Fruit fly (Drosophila melanogaster) whole organism, embryonic: ENCODE results near the gene Ten-m.

Experiments used
- CG10209 ChIP-seq: fragments of 200-800 bp; sonication (Bioruptor generic); optimal IDR thresholded peaks from 3 replicates; lab custom pipeline; 2017; ENCODE audit warnings: missing biosample characterization, mild to moderate bottlenecking, missing genetic modification characterization, missing genetic modification reagents
- CG10565 ChIP-seq: fragments of 200-800 bp; sonication (Bioruptor generic); optimal IDR thresholded peaks from 3 replicates; lab custom pipeline; 2016; ENCODE audit warnings: missing biosample characterization, mild to moderate bottlenecking, missing genetic modification characterization
- CG12104 ChIP-seq: fragments of 200-800 bp; sonication (Bioruptor generic); optimal IDR thresholded peaks from 3 replicates; lab custom pipeline; 2016; ENCODE audit warnings: missing biosample characterization, missing genetic modification characterization
- CG14860 ChIP-seq: fragments of 200-800 bp; sonication (Bioruptor generic); IDR thresholded peaks from 3 replicates; pipeline ENCODE4 v1.3.6; 2022; ENCODE audit warnings: missing biosample characterization, missing genetic modification characterization; ENCODE audit not compliant: partially characterized antibody
- CG14965 ChIP-seq: fragments of 200-800 bp; sonication (Bioruptor generic); optimal IDR thresholded peaks from 2 replicates; lab custom pipeline; 2016; ENCODE audit warnings: missing biosample characterization, missing genetic modification characterization, borderline replicate concordance
- CG1792 ChIP-seq: fragments of 200-800 bp; sonication (Bioruptor generic); optimal IDR thresholded peaks from 2 replicates; lab custom pipeline; 2016; ENCODE audit warnings: missing biosample characterization, missing genetic modification characterization
- CG4424 ChIP-seq: fragments of 200-800 bp; sonication (Bioruptor generic); optimal IDR thresholded peaks from 3 replicates; lab custom pipeline; 2016; ENCODE audit warnings: missing biosample characterization, missing genetic modification characterization
- CG6765 ChIP-seq: fragments of 200-800 bp; sonication (Bioruptor generic); optimal IDR thresholded peaks from 3 replicates; lab custom pipeline; 2017; ENCODE audit warnings: missing biosample characterization, mild to moderate bottlenecking, missing genetic modification characterization
- CG7372 ChIP-seq: fragments of 200-800 bp; sonication (Bioruptor generic); IDR thresholded peaks from 2 replicates; pipeline ENCODE4 v1.3.6; 2022; ENCODE audit warnings: missing biosample characterization, missing genetic modification characterization
- Chrac-16 ChIP-seq: fragments of 200-800 bp; sonication (Bioruptor generic); optimal IDR thresholded peaks from 3 replicates; lab custom pipeline; 2016; ENCODE audit warnings: missing biosample characterization, missing genetic modification characterization
- D19B ChIP-seq: fragments of 200-800 bp; sonication (Bioruptor generic); optimal IDR thresholded peaks from 2 replicates; lab custom pipeline; 2017; ENCODE audit warnings: missing biosample characterization, mild to moderate bottlenecking, missing genetic modification characterization
- Fer1 ChIP-seq: fragments of 200-800 bp; sonication (Bioruptor generic); optimal IDR thresholded peaks from 2 replicates; lab custom pipeline; 2017; ENCODE audit warnings: missing biosample characterization, mild to moderate bottlenecking, missing genetic modification characterization
- HLH3B ChIP-seq: fragments of 200-800 bp; sonication (Bioruptor generic); IDR thresholded peaks from 2 replicates; pipeline ENCODE4 v1.3.6; 2022; ENCODE audit warnings: missing biosample characterization, missing genetic modification characterization
- HmgD ChIP-seq: fragments of 200-800 bp; sonication (Bioruptor generic); optimal IDR thresholded peaks from 3 replicates; lab custom pipeline; 2016; ENCODE audit warnings: missing biosample characterization, missing genetic modification characterization
- Kr ChIP-seq: fragments of 200-800 bp; sonication (Bioruptor generic); optimal IDR thresholded peaks from 2 replicates; lab custom pipeline; 2017; ENCODE audit warnings: missing biosample characterization, mild to moderate bottlenecking, missing genetic modification characterization
- NC2α ChIP-seq: fragments of 200-800 bp; sonication (Bioruptor generic); optimal IDR thresholded peaks from 2 replicates; lab custom pipeline; 2016; ENCODE audit warnings: missing biosample characterization, missing genetic modification characterization
- NK7.1 ChIP-seq: fragments of 200-800 bp; sonication (Bioruptor generic); optimal IDR thresholded peaks from 3 replicates; lab custom pipeline; 2016; ENCODE audit warnings: missing biosample characterization, missing genetic modification characterization
- Oaz ChIP-seq: fragments of 200-800 bp; sonication (Bioruptor generic); IDR thresholded peaks from 2 replicates; pipeline ENCODE4 v1.3.6; 2022; ENCODE audit warnings: missing biosample characterization, missing genetic modification characterization
- Stat92E ChIP-seq, 3 experiments: fragments of >200 bp in 2 of 3; fragments of 200-800 bp in 1 of 3; sonication (Bioruptor generic) in 1 of 3; optimal IDR thresholded peaks; 2 replicates each; lab custom pipeline; 2017 to 2019; ENCODE audit warnings: missing biosample characterization in 3 of 3, missing genetic modification characterization in 3 of 3, mild to moderate bottlenecking in 1 of 3, moderate library complexity in 1 of 3
- Tbp ChIP-seq: fragments of >200 bp; optimal IDR thresholded peaks from 2 replicates; lab custom pipeline; 2018; ENCODE audit warnings: missing biosample characterization, missing genetic modification characterization
- al ChIP-seq: fragments of 200-800 bp; sonication (Bioruptor generic); IDR thresholded peaks from 2 replicates; pipeline ENCODE4 v1.3.6; 2022; ENCODE audit warnings: missing biosample characterization, missing genetic modification characterization
- amos ChIP-seq: fragments of 200-800 bp; sonication (Bioruptor generic); IDR thresholded peaks from 2 replicates; pipeline ENCODE4 v1.3.6; 2022; ENCODE audit warnings: missing biosample characterization, missing genetic modification characterization; ENCODE audit not compliant: partially characterized antibody
- bcd ChIP-seq: fragments of 200-800 bp; sonication (Bioruptor generic); optimal IDR thresholded peaks from 2 replicates; lab custom pipeline; 2017; ENCODE audit warnings: missing biosample characterization, mild to moderate bottlenecking, missing genetic modification characterization
- cad ChIP-seq: fragments of >200 bp; optimal IDR thresholded peaks from 2 replicates; lab custom pipeline; 2017; ENCODE audit warnings: missing biosample characterization, missing genetic modification characterization
- dan ChIP-seq: fragments of 200-800 bp; sonication (Bioruptor generic); IDR thresholded peaks from 2 replicates; pipeline ENCODE4 v1.3.6; 2022; ENCODE audit warnings: missing biosample characterization, missing genetic modification characterization
- dmrt99B ChIP-seq: fragments of 200-800 bp; sonication (Bioruptor generic); optimal IDR thresholded peaks from 2 replicates; lab custom pipeline; 2018; ENCODE audit warnings: missing biosample characterization, mild to moderate bottlenecking, missing genetic modification characterization, moderate library complexity
- eve ChIP-seq, 2 experiments: fragments of >200 bp; optimal IDR thresholded peaks; 2 replicates each; lab custom pipeline; 2017; ENCODE audit warnings: missing biosample characterization in 2 of 2, missing genetic modification characterization in 2 of 2
- fd96Cb ChIP-seq: fragments of 200-800 bp; sonication (Bioruptor generic); optimal IDR thresholded peaks from 2 replicates; lab custom pipeline; 2018; ENCODE audit warnings: missing biosample characterization, mild to moderate bottlenecking, missing genetic modification characterization, moderate library complexity
- ham ChIP-seq: fragments of 200-800 bp; sonication (Bioruptor generic); IDR thresholded peaks from 2 replicates; pipeline ENCODE4 v1.3.6; 2022; ENCODE audit warnings: missing biosample characterization, missing genetic modification characterization
- jumu ChIP-seq: fragments of 200-800 bp; sonication (Bioruptor generic); optimal IDR thresholded peaks from 3 replicates; lab custom pipeline; 2016; ENCODE audit warnings: missing biosample characterization, missing genetic modification characterization
- kay ChIP-seq: fragments of 200-800 bp; sonication (Bioruptor generic); optimal IDR thresholded peaks from 2 replicates; lab custom pipeline; 2016; ENCODE audit warnings: missing biosample characterization, missing genetic modification characterization
- lab ChIP-seq: fragments of 200-800 bp; sonication (Bioruptor generic); optimal IDR thresholded peaks from 3 replicates; lab custom pipeline; 2017; ENCODE audit warnings: missing biosample characterization, missing genetic modification characterization, mild to moderate bottlenecking, moderate library complexity, missing genetic modification reagents
- nmo ChIP-seq: fragments of 200-800 bp; sonication (Bioruptor generic); optimal IDR thresholded peaks from 2 replicates; lab custom pipeline; 2018; ENCODE audit warnings: missing biosample characterization, mild to moderate bottlenecking, missing genetic modification characterization, moderate library complexity
- oc ChIP-seq: fragments of 200-800 bp; sonication (Bioruptor generic); optimal IDR thresholded peaks from 2 replicates; lab custom pipeline; 2018; ENCODE audit warnings: missing biosample characterization, mild to moderate bottlenecking, missing genetic modification characterization, moderate library complexity
- org-1 ChIP-seq: fragments of 200-800 bp; sonication (Bioruptor generic); optimal IDR thresholded peaks from 2 replicates; lab custom pipeline; 2017; ENCODE audit warnings: missing biosample characterization, missing genetic modification characterization
- pnt ChIP-seq: fragments of 200-800 bp; sonication (Bioruptor generic); optimal IDR thresholded peaks from 3 replicates; lab custom pipeline; 2016; ENCODE audit warnings: missing biosample characterization, missing genetic modification characterization
- ranshi ChIP-seq: fragments of 200-800 bp; sonication (Bioruptor generic); IDR thresholded peaks from 2 replicates; pipeline ENCODE4 v1.3.6; 2022; ENCODE audit warnings: missing biosample characterization, missing genetic modification characterization
- schlank ChIP-seq: fragments of 200-800 bp; sonication (Bioruptor generic); optimal IDR thresholded peaks from 2 replicates; lab custom pipeline; 2018; ENCODE audit warnings: missing biosample characterization, mild to moderate bottlenecking, missing genetic modification characterization
- sens-2 ChIP-seq: fragments of 200-800 bp; sonication (Bioruptor generic); IDR thresholded peaks from 2 replicates; pipeline ENCODE4 v1.3.6; 2022; ENCODE audit warnings: missing biosample characterization, missing genetic modification characterization
- sug ChIP-seq: fragments of 200-800 bp; optimal IDR thresholded peaks from 2 replicates; lab custom pipeline; 2019; ENCODE audit warnings: missing biosample characterization, mild to moderate bottlenecking, missing genetic modification characterization, moderate library complexity
- tin ChIP-seq: fragments of 200-800 bp; sonication (Bioruptor generic); optimal IDR thresholded peaks from 3 replicates; lab custom pipeline; 2016; ENCODE audit warnings: missing biosample characterization, missing genetic modification characterization
- tio ChIP-seq: fragments of 200-800 bp; sonication (Bioruptor generic); optimal IDR thresholded peaks from 2 replicates; lab custom pipeline; 2017; ENCODE audit warnings: missing biosample characterization, missing genetic modification characterization, inconsistent platforms
- tll ChIP-seq, 2 experiments: fragments of 200-800 bp in 1 of 2; fragments of >200 bp in 1 of 2; sonication (Bioruptor generic) in 1 of 2; optimal IDR thresholded peaks; 2 replicates each; lab custom pipeline; 2017 to 2019; ENCODE audit warnings: missing biosample characterization in 2 of 2, missing genetic modification characterization in 2 of 2, mild to moderate bottlenecking in 1 of 2, moderate library complexity in 1 of 2
- tx ChIP-seq: fragments of 200-800 bp; sonication (Bioruptor generic); optimal IDR thresholded peaks from 2 replicates; lab custom pipeline; 2016; ENCODE audit warnings: missing biosample characterization, missing genetic modification characterization
- wdn ChIP-seq: fragments of 200-800 bp; sonication (Bioruptor generic); IDR thresholded peaks from 2 replicates; pipeline ENCODE4 v1.3.6; 2022; ENCODE audit warnings: missing biosample characterization, missing genetic modification characterization

Gene Ten-m

dm6 chr3L:22287994-22288766 lies 119.5 kb downstream of the Ten-m start, which contains the start of the genes Hem and IleRS (continued):
- peak; percentile 89 for TF ChIP-seq HLH3B (GFP tag; lab: Robert Waterston, UW)
- TF ChIP-seq CG7372 = peak; percentile 86
- peak; percentile 76 for TF ChIP-seq tx (GFP tag; lab: Kevin White, UChicago)
- TF ChIP-seq dan (GFP tag; lab: Robert Waterston, UW) = no peak
- peak; percentile 71 for TF ChIP-seq CG6765 (GFP tag; lab: Kevin White, UChicago)
- peak in 1 of 3 experiments; percentile 72 for TF ChIP-seq Stat92E (GFP tag; optimal IDR thresholded peaks at IDR 0.05; lab: Kevin White, UChicago)
- no peak for TF ChIP-seq schlank (tag; lab: Kevin White, UChicago)
- TF ChIP-seq cad (GFP tag; lab: Kevin White, UChicago) = no peak
- peak; percentile 91 for TF ChIP-seq CG10209 (GFP tag; lab: Kevin White, UChicago)
- peak; percentile 71 for TF ChIP-seq HmgD (GFP tag; lab: Kevin White, UChicago)
- TF ChIP-seq org-1 (GFP tag; lab: Kevin White, UChicago) = peak; percentile 74
- peak; percentile 96 for TF ChIP-seq CG4424 (GFP tag; lab: Kevin White, UChicago)
- peak; percentile 92 for TF ChIP-seq bcd
- TF ChIP-seq fd96Cb (tag; lab: Kevin White, UChicago) = peak; percentile 93
- peak; percentile 93 for TF ChIP-seq lab (GFP tag; lab: Kevin White, UChicago)
- TF ChIP-seq dmrt99B (tag; lab: Kevin White, UChicago) = no peak
- TF ChIP-seq Tbp (GFP tag; lab: Kevin White, UChicago) = no peak
- TF ChIP-seq CG14965 = peak; percentile 30
- TF ChIP-seq ranshi (GFP tag; lab: Robert Waterston, UW) = peak; percentile 88
- peak; percentile 76 for TF ChIP-seq CG1792 (GFP tag; lab: Kevin White, UChicago)
- TF ChIP-seq oc (tag; lab: Kevin White, UChicago) = peak; percentile 78
- peak; percentile 85 for TF ChIP-seq pnt (GFP tag; lab: Kevin White, UChicago)
- TF ChIP-seq amos (GFP tag; lab: Robert Waterston, UW) = peak; percentile 88
- peak; percentile 97 for TF ChIP-seq nmo (GFP tag; lab: Kevin White, UChicago)
- peak; percentile 94 for TF ChIP-seq tin (GFP tag; lab: Kevin White, UChicago)
- TF ChIP-seq Chrac-16 (GFP tag; lab: Kevin White, UChicago) = peak; percentile 94
- peak; percentile 78 for TF ChIP-seq D19B (GFP tag; lab: Kevin White, UChicago)
- TF ChIP-seq tll (GFP tag; optimal IDR thresholded peaks at IDR 0.05; lab: Kevin White, UChicago) = peak in 1 of 2 experiments; percentile 50
- peak; percentile 64 for TF ChIP-seq CG14860 (GFP tag; lab: Robert Waterston, UW)
- no peak for TF ChIP-seq sug (tag; lab: Kevin White, UChicago)
- TF ChIP-seq sens-2 (GFP tag; lab: Robert Waterston, UW) = peak; percentile 78
- peak; percentile 89 for TF ChIP-seq CG12104 (GFP tag; lab: Kevin White, UChicago)
- TF ChIP-seq kay = peak; percentile 89
- no peak for TF ChIP-seq Fer1 (GFP tag; lab: Kevin White, UChicago)
- TF ChIP-seq ham (GFP tag; lab: Robert Waterston, UW) = peak; percentile 59; the same call in 1 of the 2 replicates
- no peak for TF ChIP-seq eve (GFP tag; optimal IDR thresholded peaks at IDR 0.05; lab: Kevin White, UChicago)
- TF ChIP-seq tio (GFP tag; lab: Kevin White, UChicago) = peak; percentile 94
- TF ChIP-seq NC2α = peak; percentile 66
- peak; percentile 84 for TF ChIP-seq Oaz (GFP tag; lab: Robert Waterston, UW)
- peak; percentile 71 for TF ChIP-seq wdn (GFP tag; lab: Robert Waterston, UW)
- peak; percentile 71 for TF ChIP-seq jumu (GFP tag; lab: Kevin White, UChicago)
- TF ChIP-seq Kr (GFP tag; lab: Kevin White, UChicago) = no peak
- peak; percentile 84 for TF ChIP-seq al
- peak; percentile 74 for TF ChIP-seq NK7.1 (GFP tag; lab: Kevin White, UChicago)
- peak; percentile 47 for TF ChIP-seq CG10565 (GFP tag; lab: Kevin White, UChicago)
- TF ChIP-seq, all 482 proteins: peak for 410
